ENCODE assay signal across 4 fruit fly cellular contexts in genomic region chrX:14580359-14580961, dm6.
TF ChIP-seq lines count a peak whose summit lies in the region.

Gene CG14414 (plus strand): TSS chrX:14580600.

- peak; percentile 30 to 58 for TF ChIP-seq CTCF in S2 (optimal IDR thresholded peaks at IDR 0.05; lab: Kevin White, UChicago)
- TF ChIP-seq CTCF in whole organism, embryonic (GFP tag; optimal IDR thresholded peaks at IDR 0.05; lab: Kevin White, UChicago), result peak; percentile 68

TF ChIP-seq in whole organism, embryonic, 481 proteins besides CTCF, POLR2A, EP300 and RAD21 (continues in another document):
- TF ChIP-seq Gsc (GFP tag; IDR thresholded peaks at IDR 0.05; lab: Robert Waterston, UW) (no peak), CG10543 (GFP tag; optimal IDR thresholded peaks at IDR 0.05; lab: Kevin White, UChicago) (no peak), insv (GFP tag; optimal IDR thresholded peaks at IDR 0.05; lab: Kevin White, UChicago) (no peak), CG10431 (GFP tag; optimal IDR thresholded peaks at IDR 0.05; lab: Kevin White, UChicago) (no peak), Adf1 (GFP tag; IDR thresholded peaks at IDR 0.05; lab: Robert Waterston, UW) (no peak), odd (GFP tag; optimal IDR thresholded peaks at IDR 0.05; lab: Kevin White, UChicago) (no peak), gt (GFP tag; IDR thresholded peaks at IDR 0.05; lab: Robert Waterston, UW) (no peak), E2f2 (GFP tag; IDR thresholded peaks at IDR 0.05; lab: Robert Waterston, UW) (peak; percentile 89), CrebB (tag; optimal IDR thresholded peaks at IDR 0.05; lab: Kevin White, UChicago) (no peak), Ets97D (GFP tag; optimal IDR thresholded peaks at IDR 0.05; lab: Kevin White, UChicago) (peak; percentile 72), CG17361 (GFP tag; IDR thresholded peaks at IDR 0.05; lab: Robert Waterston, UW) (no peak), CG17359 (tag; optimal IDR thresholded peaks at IDR 0.05; lab: Kevin White, UChicago) (no peak), lov (optimal IDR thresholded peaks at IDR 0.05; lab: Kevin White, UChicago) (no peak), lov (GFP tag; IDR thresholded peaks at IDR 0.05; lab: Robert Waterston, UW) (no peak), ac (GFP tag; optimal IDR thresholded peaks at IDR 0.05; lab: Kevin White, UChicago) (no peak), Deaf1 (tag; optimal IDR thresholded peaks at IDR 0.05; lab: Kevin White, UChicago) (no peak), Usf (GFP tag; optimal IDR thresholded peaks at IDR 0.05; lab: Kevin White, UChicago) (no peak), HmgZ (tag; optimal IDR thresholded peaks at IDR 0.05; lab: Kevin White, UChicago) (peak; percentile 60), MTF-1 (GFP tag; optimal IDR thresholded peaks at IDR 0.05; lab: Kevin White, UChicago; ENCODE audit: borderline replicate concordance) (no peak), lbe (GFP tag; optimal IDR thresholded peaks at IDR 0.05; lab: Kevin White, UChicago) (no peak), phol (tag; optimal IDR thresholded peaks at IDR 0.05; lab: Kevin White, UChicago) (peak; percentile 54), CG13287 (GFP tag; IDR thresholded peaks at IDR 0.05; lab: Robert Waterston, UW; ENCODE audit: partially characterized antibody) (peak; percentile 89), ken (GFP tag; IDR thresholded peaks at IDR 0.05; lab: Robert Waterston, UW) (no peak), CG2129 (GFP tag; IDR thresholded peaks at IDR 0.05; lab: Robert Waterston, UW; ENCODE audit: partially characterized antibody) (peak; percentile 61; the same call in 1 of the 2 replicates), eyg (GFP tag; optimal IDR thresholded peaks at IDR 0.05; lab: Kevin White, UChicago) (no peak), chm (GFP tag; IDR thresholded peaks at IDR 0.05; lab: Robert Waterston, UW) (no peak), Rx (GFP tag; IDR thresholded peaks at IDR 0.05; lab: Robert Waterston, UW) (no peak), emc (GFP tag; optimal IDR thresholded peaks at IDR 0.05; lab: Kevin White, UChicago) (no peak), Dad (GFP tag; optimal IDR thresholded peaks at IDR 0.05; lab: Kevin White, UChicago) (peak; percentile 11), CG14667 (GFP tag; IDR thresholded peaks at IDR 0.05; lab: Robert Waterston, UW) (no peak), Nf-YC (tag; optimal IDR thresholded peaks at IDR 0.05; lab: Kevin White, UChicago) (no peak)

TF ChIP-seq in whole organism, prepupa, 60 proteins besides CTCF, POLR2A, EP300 and RAD21:
- TF ChIP-seq CG8632 (GFP tag; optimal IDR thresholded peaks at IDR 0.05; lab: Kevin White, UChicago) (no peak), Ets21C (GFP tag; optimal IDR thresholded peaks at IDR 0.05; lab: Kevin White, UChicago) (no peak), net (GFP tag; optimal IDR thresholded peaks at IDR 0.05; lab: Kevin White, UChicago) (no peak), OdsH (GFP tag; optimal IDR thresholded peaks at IDR 0.05; lab: Kevin White, UChicago) (no peak), spab (GFP tag; optimal IDR thresholded peaks at IDR 0.05; lab: Kevin White, UChicago) (no peak), CG32006 (GFP tag; optimal IDR thresholded peaks at IDR 0.05; lab: Kevin White, UChicago) (no peak), Met (GFP tag; optimal IDR thresholded peaks at IDR 0.05; lab: Kevin White, UChicago) (no peak), esn (GFP tag; optimal IDR thresholded peaks at IDR 0.05; lab: Kevin White, UChicago) (peak; percentile 3), Blimp-1 (GFP tag; optimal IDR thresholded peaks at IDR 0.05; lab: Kevin White, UChicago) (no peak), CG6276 (GFP tag; optimal IDR thresholded peaks at IDR 0.05; lab: Kevin White, UChicago) (no peak), pdm3 (GFP tag; optimal IDR thresholded peaks at IDR 0.05; lab: Kevin White, UChicago) (no peak), CG8319 (GFP tag; optimal IDR thresholded peaks at IDR 0.05; lab: Kevin White, UChicago) (no peak), ss (GFP tag; optimal IDR thresholded peaks at IDR 0.05; lab: Kevin White, UChicago) (no peak), Sox14 (GFP tag; optimal IDR thresholded peaks at IDR 0.05; lab: Kevin White, UChicago) (peak; percentile 9), Smox (GFP tag; optimal IDR thresholded peaks at IDR 0.05; lab: Kevin White, UChicago) (no peak), cyc (GFP tag; optimal IDR thresholded peaks at IDR 0.05; lab: Kevin White, UChicago) (peak; percentile 16), CG8119 (GFP tag; IDR thresholded peaks at IDR 0.05; lab: Robert Waterston, UW) (no peak), CG10669 (GFP tag; optimal IDR thresholded peaks at IDR 0.05; lab: Kevin White, UChicago) (no peak), CG10631 (GFP tag; optimal IDR thresholded peaks at IDR 0.05; lab: Kevin White, UChicago) (no peak), achi (GFP tag; optimal IDR thresholded peaks at IDR 0.05; lab: Kevin White, UChicago) (no peak), CG3032 (tag; optimal IDR thresholded peaks at IDR 0.05; lab: Kevin White, UChicago) (no peak), CG6854 (GFP tag; optimal IDR thresholded peaks at IDR 0.05; lab: Kevin White, UChicago) (no peak), Lpt (GFP tag; optimal IDR thresholded peaks at IDR 0.05; lab: Kevin White, UChicago) (no peak), fd59A (GFP tag; optimal IDR thresholded peaks at IDR 0.05; lab: Kevin White, UChicago) (no peak), CG6808 (GFP tag; optimal IDR thresholded peaks at IDR 0.05; lab: Kevin White, UChicago) (no peak), svp (GFP tag; lab: Kevin White, UChicago) (no peak), salr (GFP tag; optimal IDR thresholded peaks at IDR 0.05; lab: Kevin White, UChicago) (no peak), topi (GFP tag; optimal IDR thresholded peaks at IDR 0.05; lab: Kevin White, UChicago) (no peak), Eip78C (GFP tag; lab: Kevin White, UChicago) (peak; percentile 62), CG16779 (tag; optimal IDR thresholded peaks at IDR 0.05; lab: Kevin White, UChicago) (no peak)

TF ChIP-seq in whole organism, wandering third instar larva, 38 proteins besides CTCF, POLR2A, EP300 and RAD21:
- no peak for TF ChIP-seq Hr78 (GFP tag; optimal IDR thresholded peaks at IDR 0.05; lab: Kevin White, UChicago)
- TF ChIP-seq Jra (GFP tag; optimal IDR thresholded peaks at IDR 0.05; lab: Kevin White, UChicago), result no peak
- peak; percentile 40 for TF ChIP-seq Hr83 (GFP tag; optimal IDR thresholded peaks at IDR 0.05; lab: Kevin White, UChicago; ENCODE audit: poor library complexity, severe bottlenecking)
- no peak for TF ChIP-seq lola (GFP tag; optimal IDR thresholded peaks at IDR 0.05; lab: Kevin White, UChicago)
- TF ChIP-seq GATAd (GFP tag; optimal IDR thresholded peaks at IDR 0.05; lab: Kevin White, UChicago), result no peak
- peak; percentile 12 for TF ChIP-seq rgr (GFP tag; optimal IDR thresholded peaks at IDR 0.05; lab: Kevin White, UChicago)
- no peak for TF ChIP-seq CrebA (GFP tag; optimal IDR thresholded peaks at IDR 0.05; lab: Kevin White, UChicago; ENCODE audit: borderline replicate concordance)
- TF ChIP-seq woc (GFP tag; optimal IDR thresholded peaks at IDR 0.05; lab: Kevin White, UChicago), result no peak
- peak; percentile 73 for TF ChIP-seq Myc (optimal IDR thresholded peaks at IDR 0.05; lab: Kevin White, UChicago)
- no peak for TF ChIP-seq dmrt93B (GFP tag; optimal IDR thresholded peaks at IDR 0.05; lab: Kevin White, UChicago)
- peak; percentile 8 for TF ChIP-seq h (GFP tag; optimal IDR thresholded peaks at IDR 0.05; lab: Kevin White, UChicago)
- no peak for TF ChIP-seq N (GFP tag; optimal IDR thresholded peaks at IDR 0.05; lab: Kevin White, UChicago)
- no peak for TF ChIP-seq Hnf4 (GFP tag; optimal IDR thresholded peaks at IDR 0.05; lab: Kevin White, UChicago)
- TF ChIP-seq jim (GFP tag; optimal IDR thresholded peaks at IDR 0.05; lab: Kevin White, UChicago), result no peak
